Worm (Caenorhabditis elegans): ENCODE results near the gene PDB1.1.

- TF ChIP-seq F57C9.4 (tag; optimal IDR thresholded peaks at IDR 0.05) (no peak), somi-1 (GFP tag; optimal IDR thresholded peaks at IDR 0.05) (no peak), attf-6 (GFP tag; IDR thresholded peaks at IDR 0.05) (no peak), dox-1 (GFP tag; IDR thresholded peaks at IDR 0.05) (no peak; the same call in 1 of the 2 replicates), snpc-4 (GFP tag; optimal IDR thresholded peaks at IDR 0.05) (no peak), snpc-4 (tag; optimal IDR thresholded peaks at IDR 0.05) (no peak), lir-1 (GFP tag; conservative IDR thresholded peaks at IDR 0.05) (no peak), ets-4 (GFP tag; optimal IDR thresholded peaks at IDR 0.05) (no peak), nfya-1 (tag; optimal IDR thresholded peaks at IDR 0.05; ENCODE audit: borderline replicate concordance, insufficient read depth) (no peak), aptf-2 (GFP tag; conservative IDR thresholded peaks at IDR 0.05) (no peak), dpff-1 (tag; optimal IDR thresholded peaks at IDR 0.05) (no peak)
Measured at ce11 chrX:7558928-7559455, at the start of gene PDB1.1, which contains the start of gene F08C6.5.

Measured in whole organism, young adult.